Fruit fly (Drosophila melanogaster): ENCODE data around the gene Rcd7.
A peak's percentile ranks its signal among the peaks of the same experiment; 100 is the strongest.

Rcd7 gene

dm6 chr3L:19590422-19590821 is 45.5 kb downstream of the Rcd7 start, which contains the start of gene CG14100 (continued):
- peak; percentile 100 for TF ChIP-seq Awh (GFP tag; IDR thresholded peaks at IDR 0.05)
- peak; percentile 100 for TF ChIP-seq CG11398 (GFP tag; optimal IDR thresholded peaks at IDR 0.05)
- TF ChIP-seq crol (GFP tag; IDR thresholded peaks at IDR 0.05), result peak; percentile 96
- peak; percentile 90 for TF ChIP-seq zf30C (GFP tag; optimal IDR thresholded peaks at IDR 0.05)
- TF ChIP-seq CG17359 (tag; optimal IDR thresholded peaks at IDR 0.05), result peak; percentile 100
- peak; percentile 94 for TF ChIP-seq Sry-δ (GFP tag; optimal IDR thresholded peaks at IDR 0.05)
- TF ChIP-seq salm (tag; optimal IDR thresholded peaks at IDR 0.05), result peak; percentile 100
- peak; percentile 100 for TF ChIP-seq CG2875 (GFP tag; optimal IDR thresholded peaks at IDR 0.05)
- peak; percentile 100 for TF ChIP-seq danr (GFP tag; IDR thresholded peaks at IDR 0.05)
- peak; percentile 99 for TF ChIP-seq abd-A (tag; optimal IDR thresholded peaks at IDR 0.05)
- TF ChIP-seq CG10321 (GFP tag; IDR thresholded peaks at IDR 0.05), result peak; percentile 94
- peak; percentile 100 for TF ChIP-seq Optix (GFP tag; IDR thresholded peaks at IDR 0.05)
- TF ChIP-seq Rx (GFP tag; IDR thresholded peaks at IDR 0.05), result peak; percentile 100
- TF ChIP-seq CG1529 (GFP tag; optimal IDR thresholded peaks at IDR 0.05), result peak; percentile 100
- peak; percentile 49; the same call in 1 of the 3 replicates for TF ChIP-seq CG34224 (GFP tag; IDR thresholded peaks at IDR 0.05; ENCODE audit: partially characterized antibody)
- TF ChIP-seq fd64A (GFP tag; optimal IDR thresholded peaks at IDR 0.05), result peak; percentile 100
- peak; percentile 100 for TF ChIP-seq ro (GFP tag; IDR thresholded peaks at IDR 0.05)
- peak; percentile 100 for TF ChIP-seq CG6765 (GFP tag; optimal IDR thresholded peaks at IDR 0.05)
- peak; percentile 100 for TF ChIP-seq stc (GFP tag; IDR thresholded peaks at IDR 0.05)
- peak; percentile 100 for TF ChIP-seq CG6272 (GFP tag; IDR thresholded peaks at IDR 0.05)
- peak; percentile 100 for TF ChIP-seq slbo (GFP tag; IDR thresholded peaks at IDR 0.05)
- peak; percentile 100 for TF ChIP-seq Drgx (GFP tag; IDR thresholded peaks at IDR 0.05)
- TF ChIP-seq CG3163 (GFP tag; optimal IDR thresholded peaks at IDR 0.05), result peak; percentile 99
- TF ChIP-seq CG1024 (GFP tag; IDR thresholded peaks at IDR 0.05), result peak; percentile 100
- TF ChIP-seq Hr78 (GFP tag; optimal IDR thresholded peaks at IDR 0.05), result peak in 1 of 2 experiments; percentile 98
- peak; percentile 100 for TF ChIP-seq tap (tag; optimal IDR thresholded peaks at IDR 0.05)
- TF ChIP-seq CG12236 (GFP tag; optimal IDR thresholded peaks at IDR 0.05), result peak; percentile 100
- peak; percentile 100 for TF ChIP-seq Mes4 (GFP tag; optimal IDR thresholded peaks at IDR 0.05)
- peak; percentile 98 for TF ChIP-seq CG8281 (tag; optimal IDR thresholded peaks at IDR 0.05)
- TF ChIP-seq Fer2 (tag; optimal IDR thresholded peaks at IDR 0.05), result peak; percentile 100
- peak; percentile 100 for TF ChIP-seq fu2 (GFP tag; optimal IDR thresholded peaks at IDR 0.05)
- peak; percentile 95 for TF ChIP-seq bigmax (GFP tag; optimal IDR thresholded peaks at IDR 0.05)
- peak; percentile 100 for TF ChIP-seq Xbp1 (GFP tag; optimal IDR thresholded peaks at IDR 0.05)
- TF ChIP-seq CG18619 (GFP tag; optimal IDR thresholded peaks at IDR 0.05), result peak; percentile 100
- TF ChIP-seq CG4854 (GFP tag; optimal IDR thresholded peaks at IDR 0.05), result peak; percentile 100
- peak; percentile 100 for TF ChIP-seq B-H2 (GFP tag; optimal IDR thresholded peaks at IDR 0.05)
- TF ChIP-seq Dfd (GFP tag; optimal IDR thresholded peaks at IDR 0.05), result peak in 1 of 2 experiments; percentile 94
- peak; percentile 100 for TF ChIP-seq CG13624 (GFP tag; optimal IDR thresholded peaks at IDR 0.05)
- TF ChIP-seq Gug (GFP tag; IDR thresholded peaks at IDR 0.05), result peak; percentile 100
- TF ChIP-seq Bdp1 (GFP tag; optimal IDR thresholded peaks at IDR 0.05), result peak; percentile 98
- TF ChIP-seq Ets65A (GFP tag), result peak; percentile 100
- peak; percentile 69 for TF ChIP-seq Dref (GFP tag; IDR thresholded peaks at IDR 0.05)
- peak; percentile 100 for TF ChIP-seq Med (GFP tag)
- peak; percentile 100 for TF ChIP-seq dmrt99B (tag; optimal IDR thresholded peaks at IDR 0.05)
- TF ChIP-seq CG15514 (GFP tag; optimal IDR thresholded peaks at IDR 0.05), result peak; percentile 97
- TF ChIP-seq bsh (GFP tag; optimal IDR thresholded peaks at IDR 0.05), result peak; percentile 100
- peak; percentile 100 for TF ChIP-seq Chrac-16 (GFP tag; optimal IDR thresholded peaks at IDR 0.05)
- peak; percentile 100 for TF ChIP-seq CG32772 (GFP tag; IDR thresholded peaks at IDR 0.05)
- TF ChIP-seq CG7963 (GFP tag; IDR thresholded peaks at IDR 0.05; ENCODE audit: partially characterized antibody), result no peak
- peak; percentile 100 for TF ChIP-seq CG2889 (GFP tag; IDR thresholded peaks at IDR 0.05)
- TF ChIP-seq HmgZ (tag; optimal IDR thresholded peaks at IDR 0.05), result peak; percentile 100

All from whole organism, embryonic.